Worm (Caenorhabditis elegans) whole organism, L4 larva: ENCODE results near the gene icl-1.

Experiments used
- F10B5.3 ChIP-seq: sonication (generic microtip); optimal IDR thresholded peaks from 2 replicates; lab custom pipeline; 2016; ENCODE audit warnings: mild to moderate bottlenecking, missing genetic modification characterization, missing compliant biosample characterization
- R02D3.7 ChIP-seq: fragments of 150-350 bp; sonication (generic microtip); optimal IDR thresholded peaks from 3 replicates; lab custom pipeline; 2014; ENCODE audit warnings: missing biosample characterization, missing genetic modification characterization
- Y105C5A.15 ChIP-seq: fragments of 200-800 bp; sonication (Bioruptor generic); IDR thresholded peaks from 2 replicates; pipeline ENCODE4 v1.3.6; 2022; ENCODE audit warnings: missing genetic modification characterization, missing compliant biosample characterization
- Y48G9A.11 ChIP-seq: fragments of 200-800 bp; sonication (Bioruptor generic); IDR thresholded peaks from 2 replicates; pipeline ENCODE4 v1.3.6; 2022; ENCODE audit warnings: missing genetic modification reagents, missing genetic modification characterization, missing compliant biosample characterization
- Y5F2A.4 ChIP-seq: fragments of 200-800 bp; sonication (Bioruptor generic); optimal IDR thresholded peaks from 2 replicates; lab custom pipeline; 2018; ENCODE audit warnings: mild to moderate bottlenecking, missing genetic modification characterization, missing compliant biosample characterization
- Y75B8A.6 ChIP-seq: fragments of 200-800 bp; sonication (Bioruptor generic); IDR thresholded peaks from 2 replicates; pipeline ENCODE4 v1.3.6; 2022; ENCODE audit warnings: missing genetic modification reagents, missing genetic modification characterization, missing compliant biosample characterization
- ZK546.5 ChIP-seq, 2 experiments: sonication (generic microtip); optimal IDR thresholded peaks; 2 replicates each; lab custom pipeline; 2017; ENCODE audit warnings: missing biosample characterization in 2 of 2, missing genetic modification characterization in 2 of 2
- aha-1 ChIP-seq: fragments of 150-350 bp; peaks from one replicate; lab custom pipeline; 2014; ENCODE audit warnings: missing biosample characterization, missing genetic modification characterization
- aly-2 ChIP-seq: sonication (generic microtip); optimal IDR thresholded peaks from 2 replicates; lab custom pipeline; 2018; ENCODE audit warnings: missing biosample characterization, missing genetic modification characterization
- attf-4 ChIP-seq: sonication (generic microtip); optimal IDR thresholded peaks from 3 replicates; lab custom pipeline; 2017; ENCODE audit warnings: missing biosample characterization, missing genetic modification characterization
- ceh-20 ChIP-seq: fragments of 200-800 bp; sonication (Bioruptor generic); IDR thresholded peaks from 2 replicates; pipeline ENCODE4 v1.3.6; 2022; ENCODE audit warnings: missing genetic modification reagents, missing genetic modification characterization, missing compliant biosample characterization
- ceh-28 ChIP-seq: fragments of 150-350 bp; optimal IDR thresholded peaks from 2 replicates; lab custom pipeline; 2014; ENCODE audit warnings: missing biosample characterization, missing genetic modification reagents, missing genetic modification characterization
- ceh-32 ChIP-seq: sonication (generic microtip); optimal IDR thresholded peaks from 2 replicates; lab custom pipeline; 2016; ENCODE audit warnings: mild to moderate bottlenecking, missing genetic modification characterization, missing compliant biosample characterization; ENCODE audit not compliant: poor library complexity
- ceh-44 ChIP-seq: fragments of 200-800 bp; sonication (Bioruptor generic); IDR thresholded peaks from 2 replicates; pipeline ENCODE4 v1.3.6; 2022; ENCODE audit warnings: missing genetic modification reagents, missing genetic modification characterization, missing compliant biosample characterization
- ceh-82 ChIP-seq: sonication (generic microtip); optimal IDR thresholded peaks from 2 replicates; lab custom pipeline; 2017; ENCODE audit warnings: missing biosample characterization, missing genetic modification characterization
- ces-1 ChIP-seq: fragments of 150-350 bp; sonication (generic microtip); optimal IDR thresholded peaks from 4 replicates; lab custom pipeline; 2014; ENCODE audit warnings: missing biosample characterization, missing genetic modification reagents, missing genetic modification characterization
- daf-19 ChIP-seq: fragments of 200-800 bp; sonication (Bioruptor generic); conservative IDR thresholded peaks from 2 replicates; pipeline ENCODE4 v1.3.6; 2022; ENCODE audit warnings: missing genetic modification characterization, missing compliant biosample characterization
- daf-8 ChIP-seq: fragments of 200-800 bp; sonication (Bioruptor generic); IDR thresholded peaks from 2 replicates; pipeline ENCODE4 v1.3.6; 2022; ENCODE audit warnings: missing genetic modification characterization, missing compliant biosample characterization
- dmd-8 ChIP-seq: fragments of 200-800 bp; sonication (Bioruptor generic); IDR thresholded peaks from 2 replicates; pipeline ENCODE4 v1.3.6; 2022; ENCODE audit warnings: missing genetic modification characterization, missing compliant biosample characterization
- dmd-9 ChIP-seq: fragments of 200-800 bp; sonication (Bioruptor generic); IDR thresholded peaks from 2 replicates; pipeline ENCODE4 v1.3.6; 2022; ENCODE audit warnings: missing genetic modification reagents, missing genetic modification characterization, missing compliant biosample characterization
- egl-27 ChIP-seq: sonication (generic microtip); optimal IDR thresholded peaks from 3 replicates; lab custom pipeline; 2017; ENCODE audit warnings: missing biosample characterization, missing genetic modification reagents, missing genetic modification characterization
- fos-1 ChIP-seq: fragments of 150-350 bp; optimal IDR thresholded peaks from 2 replicates; lab custom pipeline; 2014; ENCODE audit warnings: missing biosample characterization, missing genetic modification characterization
- hlh-11 ChIP-seq: fragments of 200-800 bp; sonication (Bioruptor generic); optimal IDR thresholded peaks from 2 replicates; lab custom pipeline; 2018; ENCODE audit warnings: mild to moderate bottlenecking, missing genetic modification characterization, missing compliant biosample characterization
- jun-1 ChIP-seq: fragments of 150-350 bp; optimal IDR thresholded peaks from 2 replicates; lab custom pipeline; 2014; ENCODE audit warnings: missing biosample characterization, missing genetic modification reagents, missing genetic modification characterization
- lin-1 ChIP-seq: fragments of 200-800 bp; sonication (Bioruptor generic); IDR thresholded peaks from 2 replicates; pipeline ENCODE4 v1.3.6; 2022; ENCODE audit warnings: missing genetic modification reagents, missing genetic modification characterization, missing compliant biosample characterization
- lin-29 ChIP-seq: fragments of 200-800 bp; sonication (Bioruptor generic); IDR thresholded peaks from 2 replicates; pipeline ENCODE4 v1.3.6; 2022; ENCODE audit warnings: missing genetic modification reagents, missing genetic modification characterization, missing compliant biosample characterization
- lin-38 ChIP-seq: fragments of 200-800 bp; sonication (Bioruptor generic); IDR thresholded peaks from 2 replicates; pipeline ENCODE4 v1.3.6; 2022; ENCODE audit warnings: missing genetic modification reagents, missing genetic modification characterization, missing compliant biosample characterization
- lin-39 ChIP-seq: fragments of 150-350 bp; optimal IDR thresholded peaks from 2 replicates; lab custom pipeline; 2014; ENCODE audit warnings: missing biosample characterization, missing genetic modification reagents, missing genetic modification characterization
- lsy-2 ChIP-seq, 2 experiments: fragments of 150-350 bp in 1 of 2; sonication (generic microtip) in 1 of 2; optimal IDR thresholded peaks; 2 replicates each; lab custom pipeline; 2014 to 2017; ENCODE audit warnings: missing biosample characterization in 2 of 2, missing genetic modification characterization in 2 of 2
- mdt-29 ChIP-seq: fragments of 200-800 bp; sonication (Bioruptor generic); IDR thresholded peaks from 2 replicates; pipeline ENCODE4 v1.3.6; 2022; ENCODE audit warnings: missing genetic modification reagents, missing genetic modification characterization, missing compliant biosample characterization
- mxl-2 ChIP-seq: fragments of 200-800 bp; sonication (Bioruptor generic); conservative IDR thresholded peaks from 2 replicates; pipeline ENCODE4 v1.3.6; 2022; ENCODE audit warnings: missing genetic modification reagents, missing genetic modification characterization, missing compliant biosample characterization
- nhr-10 ChIP-seq: fragments of 150-350 bp; optimal IDR thresholded peaks from 2 replicates; lab custom pipeline; 2014; ENCODE audit warnings: missing biosample characterization, missing genetic modification characterization
- nhr-102 ChIP-seq: sonication (generic microtip); optimal IDR thresholded peaks from 2 replicates; lab custom pipeline; 2016; ENCODE audit warnings: mild to moderate bottlenecking, missing genetic modification characterization, moderate library complexity, missing compliant biosample characterization
- nhr-11 ChIP-seq: fragments of 150-350 bp; optimal IDR thresholded peaks from 2 replicates; lab custom pipeline; 2014; ENCODE audit warnings: missing biosample characterization, missing genetic modification characterization
- nhr-237 ChIP-seq: sonication (generic microtip); optimal IDR thresholded peaks from 2 replicates; lab custom pipeline; 2017; ENCODE audit warnings: missing biosample characterization, missing genetic modification characterization
- nhr-25 ChIP-seq: sonication (generic microtip); optimal IDR thresholded peaks from 2 replicates; lab custom pipeline; 2017; ENCODE audit warnings: missing genetic modification characterization, mild to moderate bottlenecking, missing compliant biosample characterization, antibody characterized with exemption, moderate library complexity, borderline replicate concordance; ENCODE audit not compliant: insufficient read depth
- nhr-28 ChIP-seq: fragments of 150-350 bp; optimal IDR thresholded peaks from 2 replicates; lab custom pipeline; 2014; ENCODE audit warnings: missing biosample characterization, missing genetic modification characterization
- nhr-41 ChIP-seq: fragments of 200-800 bp; sonication (Bioruptor generic); IDR thresholded peaks from 2 replicates; pipeline ENCODE4 v1.3.6; 2022; ENCODE audit warnings: missing genetic modification reagents, missing genetic modification characterization, missing compliant biosample characterization
- nhr-48 ChIP-seq: sonication (generic microtip); optimal IDR thresholded peaks from 2 replicates; lab custom pipeline; 2016; ENCODE audit warnings: mild to moderate bottlenecking, missing genetic modification characterization, missing compliant biosample characterization
- nhr-6 ChIP-seq: fragments of 150-350 bp; optimal IDR thresholded peaks from 2 replicates; lab custom pipeline; 2014; ENCODE audit warnings: missing biosample characterization, missing genetic modification characterization
- nhr-76 ChIP-seq: fragments of 150-350 bp; optimal IDR thresholded peaks from 2 replicates; lab custom pipeline; 2014; ENCODE audit warnings: missing biosample characterization, missing genetic modification characterization
- pqm-1 ChIP-seq: sonication (generic microtip); optimal IDR thresholded peaks from 2 replicates; lab custom pipeline; 2017; ENCODE audit warnings: missing biosample characterization, missing genetic modification characterization
- rbr-2 ChIP-seq: sonication (generic microtip); optimal IDR thresholded peaks from 2 replicates; lab custom pipeline; 2016; ENCODE audit warnings: missing genotype, missing genetic modification characterization, missing compliant biosample characterization
- saeg-2 ChIP-seq: fragments of 200-800 bp; sonication (Bioruptor generic); IDR thresholded peaks from 2 replicates; pipeline ENCODE4 v1.3.6; 2022; ENCODE audit warnings: missing genetic modification reagents, missing genetic modification characterization, missing compliant biosample characterization
- sdz-12 ChIP-seq: fragments of 200-800 bp; sonication (Bioruptor generic); optimal IDR thresholded peaks from 2 replicates; lab custom pipeline; 2018; ENCODE audit warnings: mild to moderate bottlenecking, missing genetic modification characterization, missing compliant biosample characterization
- set-16 ChIP-seq: fragments of 200-800 bp; sonication (Bioruptor generic); IDR thresholded peaks from 2 replicates; pipeline ENCODE4 v1.3.6; 2022; ENCODE audit warnings: missing genetic modification reagents, missing genetic modification characterization, missing compliant biosample characterization
- snpc-1.2 ChIP-seq: fragments of 200-800 bp; sonication (Bioruptor generic); IDR thresholded peaks from 2 replicates; pipeline ENCODE4 v1.3.6; 2022; ENCODE audit warnings: missing genetic modification reagents, missing genetic modification characterization, missing compliant biosample characterization
- snpc-4 ChIP-seq: fragments of 150-350 bp; optimal IDR thresholded peaks from 2 replicates; lab custom pipeline; 2014; ENCODE audit warnings: missing biosample characterization, missing genetic modification characterization
- spr-3 ChIP-seq: fragments of 200-800 bp; sonication (Bioruptor generic); optimal IDR thresholded peaks from 2 replicates; lab custom pipeline; 2018; ENCODE audit warnings: mild to moderate bottlenecking, missing genetic modification characterization, missing compliant biosample characterization
- tag-97 ChIP-seq: fragments of 200-800 bp; sonication (Bioruptor generic); IDR thresholded peaks from 2 replicates; pipeline ENCODE4 v1.3.6; 2022; ENCODE audit warnings: missing genetic modification characterization, missing compliant biosample characterization
- zfp-2 ChIP-seq: sonication (generic microtip); optimal IDR thresholded peaks from 2 replicates; lab custom pipeline; 2016; ENCODE audit warnings: mild to moderate bottlenecking, missing genetic modification characterization, missing compliant biosample characterization
- zip-11 ChIP-seq: fragments of 200-800 bp; sonication (Bioruptor generic); IDR thresholded peaks from 2 replicates; pipeline ENCODE4 v1.3.6; 2022; ENCODE audit warnings: missing genetic modification characterization, missing compliant biosample characterization
- zip-2 ChIP-seq: fragments of 150-350 bp; optimal IDR thresholded peaks from 2 replicates; lab custom pipeline; 2014; ENCODE audit warnings: missing biosample characterization, missing genetic modification characterization

Gene icl-1

ce11 chrV:773256-773655 lies 45.5 kb upstream of the icl-1 start, which contains the start of gene sti-1 (continued):
- no peak for TF ChIP-seq ceh-82 (tag; lab: Kevin White, UChicago)
- peak in 1 of 2 experiments; percentile 90 for TF ChIP-seq lsy-2 (tag; optimal IDR thresholded peaks at IDR 0.05; lab: Kevin White, UChicago)
- peak; percentile 88 for TF ChIP-seq aha-1 (tag; lab: Kevin White, UChicago)
- TF ChIP-seq nhr-10 (tag; lab: Kevin White, UChicago), result no peak
- TF ChIP-seq nhr-76 (tag; lab: Kevin White, UChicago), result no peak
- no peak for TF ChIP-seq nhr-237 (tag; lab: Kevin White, UChicago)
- TF ChIP-seq egl-27 (tag; lab: Kevin White, UChicago), result no peak
- TF ChIP-seq mxl-2 (GFP tag; lab: Robert Waterston, UW), result no peak
- TF ChIP-seq ces-1, result no peak
- no peak for TF ChIP-seq nhr-48 (tag; lab: Kevin White, UChicago)
- TF ChIP-seq Y75B8A.6 (GFP tag; lab: Robert Waterston, UW), result no peak
- no peak for TF ChIP-seq R02D3.7
- no peak for TF ChIP-seq zip-11
- TF ChIP-seq dmd-9 (GFP tag; lab: Robert Waterston, UW), result no peak
- TF ChIP-seq Y105C5A.15 (GFP tag; lab: Robert Waterston, UW), result no peak
- no peak for TF ChIP-seq Y5F2A.4 (GFP tag; lab: Kevin White, UChicago)
- no peak for TF ChIP-seq set-16 (GFP tag; lab: Robert Waterston, UW)
- TF ChIP-seq mdt-29 (GFP tag; lab: Robert Waterston, UW), result no peak
- TF ChIP-seq jun-1, result peak; percentile 32
- TF ChIP-seq lin-29 (GFP tag; lab: Robert Waterston, UW), result no peak
- TF ChIP-seq fos-1 (tag; lab: Kevin White, UChicago), result no peak
- no peak for TF ChIP-seq pqm-1 (tag; lab: Kevin White, UChicago)
- no peak for TF ChIP-seq daf-19 (GFP tag; lab: Robert Waterston, UW)
- no peak for TF ChIP-seq spr-3 (GFP tag; lab: Kevin White, UChicago)
- TF ChIP-seq Y48G9A.11 (GFP tag; lab: Robert Waterston, UW), result no peak
- TF ChIP-seq nhr-6 (tag; lab: Kevin White, UChicago), result peak; percentile 67
- TF ChIP-seq hlh-11 (tag; lab: Kevin White, UChicago), result peak; percentile 60
- TF ChIP-seq dmd-8 (GFP tag; lab: Robert Waterston, UW), result no peak
- TF ChIP-seq daf-8 (GFP tag; lab: Robert Waterston, UW), result no peak
- no peak for TF ChIP-seq lin-1 (GFP tag; lab: Robert Waterston, UW)
- no peak for TF ChIP-seq lin-39 (tag; lab: Kevin White, UChicago)
- TF ChIP-seq nhr-25 (tag; lab: Kevin White, UChicago), result peak; percentile 69
- no peak for TF ChIP-seq zfp-2 (tag; lab: Kevin White, UChicago)
- no peak for TF ChIP-seq F10B5.3
- no peak for TF ChIP-seq ceh-44 (GFP tag; lab: Robert Waterston, UW)
- TF ChIP-seq nhr-41 (GFP tag; lab: Robert Waterston, UW), result no peak
- TF ChIP-seq nhr-102 (tag; lab: Kevin White, UChicago), result peak; percentile 60
- TF ChIP-seq lin-38, result peak; percentile 98
- TF ChIP-seq ceh-20 (GFP tag; lab: Robert Waterston, UW), result peak; percentile 55; the same call in 1 of the 2 replicates
- no peak for TF ChIP-seq tag-97 (GFP tag; lab: Robert Waterston, UW)
- TF ChIP-seq rbr-2 (tag; lab: Kevin White, UChicago), result peak; percentile 68
- peak; percentile 83 for TF ChIP-seq nhr-28 (tag; lab: Kevin White, UChicago)
- TF ChIP-seq ceh-32, result no peak
- TF ChIP-seq aly-2 (tag; lab: Kevin White, UChicago), result no peak
- no peak for TF ChIP-seq sdz-12 (GFP tag; lab: Kevin White, UChicago)
- no peak for TF ChIP-seq snpc-1.2 (GFP tag; lab: Robert Waterston, UW)
- no peak for TF ChIP-seq zip-2 (tag; lab: Kevin White, UChicago)
- TF ChIP-seq snpc-4 (tag; lab: Kevin White, UChicago), result no peak
- TF ChIP-seq nhr-11 (tag; lab: Kevin White, UChicago), result peak; percentile 66
- no peak for TF ChIP-seq attf-4 (tag; lab: Kevin White, UChicago)
- no peak for TF ChIP-seq saeg-2 (GFP tag; lab: Robert Waterston, UW)
- TF ChIP-seq ceh-28, result no peak
- TF ChIP-seq ZK546.5 (tag; optimal IDR thresholded peaks at IDR 0.05; lab: Kevin White, UChicago), result no peak
